Fruit fly (Drosophila melanogaster): ENCODE results near the gene lky.
A peak's percentile ranks its signal among the peaks of the same experiment; 100 is the strongest.

- TF ChIP-seq CG5204 (GFP tag; optimal IDR thresholded peaks at IDR 0.05) (peak; percentile 25), CG7045 (GFP tag; optimal IDR thresholded peaks at IDR 0.05) (no peak), cic (GFP tag; optimal IDR thresholded peaks at IDR 0.05) (no peak), CG1620 (GFP tag; optimal IDR thresholded peaks at IDR 0.05) (no peak), kay (GFP tag; ENCODE audit: borderline replicate concordance) (no peak), ovo (GFP tag; optimal IDR thresholded peaks at IDR 0.05) (no peak), CG14711 (tag; optimal IDR thresholded peaks at IDR 0.05) (no peak), CG33017 (tag; optimal IDR thresholded peaks at IDR 0.05) (peak; percentile 28), CG12768 (GFP tag; optimal IDR thresholded peaks at IDR 0.05) (no peak), CG11617 (GFP tag; optimal IDR thresholded peaks at IDR 0.05) (peak; percentile 23), pad (GFP tag; optimal IDR thresholded peaks at IDR 0.05) (no peak), CG7101 (tag; optimal IDR thresholded peaks at IDR 0.05) (no peak)
Observed at dm6 chrX:19964215-19964614, 37.7 kb downstream of the lky start.
